Fruit fly (Drosophila melanogaster) whole organism, pupa: Measurements from ENCODE around the gene CG6785.

Experiments used
- CG10348 ChIP-seq: fragments of 200-800 bp; sonication (Bioruptor generic); IDR thresholded peaks from 2 replicates; pipeline ENCODE4 v1.3.6; 2022; ENCODE audit warnings: missing biosample characterization, missing genetic modification characterization
- CG12605 ChIP-seq: fragments of 200-800 bp; sonication (Bioruptor generic); IDR thresholded peaks from 2 replicates; pipeline ENCODE4 v1.3.6; 2022; ENCODE audit warnings: missing biosample characterization, missing genetic modification characterization
- CG13204 ChIP-seq: fragments of 200-800 bp; sonication (Bioruptor generic); optimal IDR thresholded peaks from 2 replicates; lab custom pipeline; 2018; ENCODE audit warnings: missing biosample characterization, mild to moderate bottlenecking, missing genetic modification characterization, moderate library complexity
- CG14655 ChIP-seq: fragments of 200-800 bp; sonication (Bioruptor generic); optimal IDR thresholded peaks from 3 replicates; lab custom pipeline; 2017; ENCODE audit warnings: mild to moderate bottlenecking, missing biosample characterization, missing genetic modification reagents, missing genetic modification characterization
- CG15710 ChIP-seq: fragments of 200-800 bp; sonication (Bioruptor generic); optimal IDR thresholded peaks from 2 replicates; lab custom pipeline; 2018; ENCODE audit warnings: missing biosample characterization, mild to moderate bottlenecking, missing genetic modification characterization, moderate library complexity
- CG17806 ChIP-seq: fragments of 200-800 bp; sonication (Bioruptor generic); optimal IDR thresholded peaks from 2 replicates; lab custom pipeline; 2018; ENCODE audit warnings: missing biosample characterization, mild to moderate bottlenecking, missing genetic modification characterization, moderate library complexity
- CG32121 ChIP-seq: fragments of 200-800 bp; sonication (Bioruptor generic); IDR thresholded peaks from 2 replicates; pipeline ENCODE4 v1.3.6; 2022; ENCODE audit warnings: missing biosample characterization, missing genetic modification characterization
- CG34367 ChIP-seq: fragments of 200-800 bp; sonication (Bioruptor generic); optimal IDR thresholded peaks from 2 replicates; lab custom pipeline; 2018; ENCODE audit warnings: missing biosample characterization, mild to moderate bottlenecking, missing genetic modification characterization
- CG4496 ChIP-seq: fragments of 200-800 bp; sonication (Bioruptor generic); IDR thresholded peaks from 3 replicates; pipeline ENCODE4 v1.3.6; 2022; ENCODE audit warnings: missing biosample characterization, missing genetic modification characterization
- CG8159 ChIP-seq: fragments of 200-800 bp; sonication (Bioruptor generic); optimal IDR thresholded peaks from 3 replicates; lab custom pipeline; 2018; ENCODE audit warnings: missing biosample characterization, mild to moderate bottlenecking, missing genetic modification characterization, moderate library complexity
- CG8301 ChIP-seq: fragments of 200-800 bp; sonication (Bioruptor generic); optimal IDR thresholded peaks from 2 replicates; lab custom pipeline; 2018; ENCODE audit warnings: missing biosample characterization, mild to moderate bottlenecking, missing genetic modification characterization
- CG9948 ChIP-seq: fragments of 200-800 bp; sonication (Bioruptor generic); optimal IDR thresholded peaks from 2 replicates; lab custom pipeline; 2018; ENCODE audit warnings: missing biosample characterization, mild to moderate bottlenecking, missing genetic modification characterization, moderate library complexity
- D1 ChIP-seq: fragments of 200-800 bp; sonication (Bioruptor generic); optimal IDR thresholded peaks from 2 replicates; lab custom pipeline; 2018; ENCODE audit warnings: missing biosample characterization, mild to moderate bottlenecking, missing genetic modification characterization, moderate library complexity
- EcR ChIP-seq: fragments of 200-800 bp; sonication (Bioruptor generic); optimal IDR thresholded peaks from 3 replicates; lab custom pipeline; 2019; ENCODE audit warnings: missing biosample characterization, missing genetic modification characterization, mild to moderate bottlenecking, moderate library complexity, missing genetic modification reagents
- Ets98B ChIP-seq: fragments of 200-800 bp; sonication (Bioruptor generic); IDR thresholded peaks from 2 replicates; pipeline ENCODE4 v1.3.6; 2022; ENCODE audit warnings: missing biosample characterization, missing genetic modification characterization
- Pif1A ChIP-seq: fragments of 200-800 bp; sonication (Bioruptor generic); optimal IDR thresholded peaks from 3 replicates; lab custom pipeline; 2016; ENCODE audit warnings: missing biosample characterization, missing genetic modification characterization
- Pif1B ChIP-seq: fragments of 200-800 bp; sonication (Bioruptor generic); optimal IDR thresholded peaks from 3 replicates; lab custom pipeline; 2016; ENCODE audit warnings: missing biosample characterization, missing genetic modification characterization
- Snoo ChIP-seq: fragments of 200-800 bp; sonication (Bioruptor generic); optimal IDR thresholded peaks from 3 replicates; lab custom pipeline; 2017; ENCODE audit warnings: missing biosample characterization, mild to moderate bottlenecking, missing genetic modification characterization, inconsistent platforms
- fd96Ca ChIP-seq: fragments of 200-800 bp; sonication (Bioruptor generic); IDR thresholded peaks from 3 replicates; pipeline ENCODE4 v1.3.6; 2022; ENCODE audit warnings: missing biosample characterization, missing genetic modification characterization
- gl ChIP-seq: fragments of 200-800 bp; sonication (Bioruptor generic); optimal IDR thresholded peaks from 2 replicates; lab custom pipeline; 2018; ENCODE audit warnings: missing biosample characterization, mild to moderate bottlenecking, missing genetic modification characterization
- rn ChIP-seq: fragments of 200-800 bp; sonication (Bioruptor generic); IDR thresholded peaks from 2 replicates; pipeline ENCODE4 v1.3.6; 2022; ENCODE audit warnings: missing biosample characterization, missing genetic modification characterization

CG6785 gene

dm6 chr2L:12089145-12089544, 44.1 kb upstream of the CG6785 start:
- TF ChIP-seq CG14655 (GFP tag; lab: Kevin White, UChicago) (no peak), CG17806 (no peak), Pif1B (no peak), CG12605 (GFP tag; lab: Robert Waterston, UW) (no peak), EcR (GFP tag; lab: Kevin White, UChicago) (no peak), CG8159 (tag; lab: Kevin White, UChicago) (no peak), CG32121 (GFP tag; lab: Robert Waterston, UW) (no peak), fd96Ca (no peak), Pif1A (GFP tag; lab: Kevin White, UChicago) (no peak), CG10348 (GFP tag; lab: Robert Waterston, UW) (no peak), CG13204 (GFP tag; lab: Kevin White, UChicago) (no peak), CG4496 (GFP tag; lab: Robert Waterston, UW) (no peak), rn (GFP tag; lab: Robert Waterston, UW) (no peak)
- TF ChIP-seq, all 21 proteins: peak for 0

DNA sequence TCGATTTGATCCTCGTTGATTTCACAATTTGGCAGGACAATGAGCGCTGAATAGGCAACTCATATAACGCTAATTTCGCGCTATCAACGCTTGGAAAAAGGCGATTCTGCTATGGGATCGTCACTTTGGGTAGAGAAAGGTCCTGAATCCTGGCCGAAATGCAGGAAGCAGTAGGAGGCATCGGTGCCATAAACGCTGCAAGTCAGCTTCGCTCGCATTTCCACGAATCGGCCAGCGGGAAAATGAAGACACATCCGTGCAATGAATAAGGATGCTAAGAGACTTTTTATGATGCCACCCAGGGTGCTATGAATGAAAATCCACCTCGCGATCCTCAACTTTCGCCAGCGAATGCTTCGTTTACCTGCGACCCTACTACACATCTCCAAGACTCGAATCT, 42.4 kb upstream of the CG6785 start:
- no peak for TF ChIP-seq CG32121 (GFP tag; lab: Robert Waterston, UW)
- TF ChIP-seq CG10348 (GFP tag; lab: Robert Waterston, UW) = no peak

- no peak for TF ChIP-seq rn (GFP tag; lab: Robert Waterston, UW)
- TF ChIP-seq CG32121 (GFP tag; lab: Robert Waterston, UW) = no peak
- no peak for TF ChIP-seq CG12605 (GFP tag; lab: Robert Waterston, UW)
- TF ChIP-seq gl (tag; lab: Kevin White, UChicago) = no peak
- no peak for TF ChIP-seq CG15710
- no peak for TF ChIP-seq CG9948 (tag; lab: Kevin White, UChicago)
- no peak for TF ChIP-seq CG8301 (tag; lab: Kevin White, UChicago)
- no peak for TF ChIP-seq CG4496 (GFP tag; lab: Robert Waterston, UW)
Measured at dm6 chr2L:12085619-12086171, 40.7 kb upstream of the CG6785 start, which contains the start of gene prd. Gene prd (minus strand): TSS chr2L:12085827.

- TF ChIP-seq CG17806 (no peak), CG34367 (tag; lab: Kevin White, UChicago) (no peak), CG32121 (GFP tag; lab: Robert Waterston, UW) (no peak), CG4496 (GFP tag; lab: Robert Waterston, UW) (no peak), Pif1A (GFP tag; lab: Kevin White, UChicago) (no peak), Ets98B (GFP tag; lab: Robert Waterston, UW) (no peak), rn (GFP tag; lab: Robert Waterston, UW) (no peak), Snoo (no peak), gl (tag; lab: Kevin White, UChicago) (no peak), Pif1B (no peak)
Measured at dm6 chr2L:12085010-12085409, 40.0 kb upstream of the CG6785 start.

DNA sequence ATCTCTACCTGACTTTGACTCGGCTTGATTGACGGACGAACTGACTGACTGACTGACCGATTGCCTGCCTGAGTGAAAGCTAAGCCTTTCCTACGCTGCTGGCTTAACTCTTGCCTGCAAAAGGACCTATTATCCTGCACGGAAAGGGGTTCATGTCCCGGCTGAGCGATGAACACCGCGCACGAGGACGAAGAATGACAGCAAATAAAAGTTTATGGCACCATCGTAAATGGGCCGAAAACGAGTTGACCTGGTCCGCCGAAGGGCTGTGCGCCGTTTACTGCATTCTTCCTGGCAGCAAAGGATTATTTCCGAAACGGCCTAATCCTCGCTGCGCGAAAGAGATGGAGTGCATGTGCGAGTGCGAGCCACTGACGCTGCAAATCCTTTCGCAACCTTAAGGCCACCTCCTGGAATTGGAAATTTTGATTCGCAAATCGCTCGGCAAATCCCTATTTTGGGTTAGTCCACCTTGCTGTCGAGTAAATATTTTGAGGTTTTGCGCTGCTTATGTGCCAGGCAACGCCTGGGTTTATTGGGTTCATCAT, 36.2 kb upstream of the CG6785 start:
- TF ChIP-seq CG9948 (tag; lab: Kevin White, UChicago) (no peak), D1 (tag; lab: Kevin White, UChicago) (no peak), CG15710 (no peak)

- TF ChIP-seq CG12605 (GFP tag; lab: Robert Waterston, UW) = no peak
- TF ChIP-seq fd96Ca = no peak
- TF ChIP-seq CG32121 (GFP tag; lab: Robert Waterston, UW) = no peak
- no peak for TF ChIP-seq CG8301 (tag; lab: Kevin White, UChicago)
- TF ChIP-seq CG9948 (tag; lab: Kevin White, UChicago) = no peak
- no peak for TF ChIP-seq rn (GFP tag; lab: Robert Waterston, UW)
- TF ChIP-seq CG8159 (tag; lab: Kevin White, UChicago) = no peak
- no peak for TF ChIP-seq CG17806
Measured at dm6 chr2L:12079827-12080381, 34.9 kb upstream of the CG6785 start.

DNA sequence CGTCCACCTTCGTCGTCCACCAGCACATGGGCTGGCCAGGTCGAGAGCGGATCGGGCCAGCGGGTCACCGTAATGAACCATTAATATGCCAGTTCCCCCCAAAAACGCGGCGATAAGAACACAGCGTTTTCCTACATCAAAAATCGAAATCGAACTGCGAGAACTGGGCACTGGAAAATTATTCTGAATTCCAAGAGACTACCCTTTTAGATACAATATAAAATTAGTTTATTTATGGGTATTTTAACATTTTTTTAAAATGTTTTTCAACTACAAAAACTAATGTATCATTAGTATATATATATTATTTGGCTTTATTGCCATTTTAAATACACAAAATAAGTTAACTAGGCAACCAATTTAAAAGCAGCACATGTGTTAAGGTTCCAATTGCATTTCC, 33.7 kb upstream of the CG6785 start:
- TF ChIP-seq CG34367 (tag; lab: Kevin White, UChicago) = no peak
- no peak for TF ChIP-seq CG9948 (tag; lab: Kevin White, UChicago)
- TF ChIP-seq rn (GFP tag; lab: Robert Waterston, UW) = no peak
- no peak for TF ChIP-seq Pif1B
- TF ChIP-seq gl (tag; lab: Kevin White, UChicago) = no peak
- no peak for TF ChIP-seq CG8159 (tag; lab: Kevin White, UChicago)
- TF ChIP-seq CG17806 = no peak
- no peak for TF ChIP-seq EcR (GFP tag; lab: Kevin White, UChicago)
- TF ChIP-seq CG14655 (GFP tag; lab: Kevin White, UChicago) = no peak
- TF ChIP-seq, all 21 proteins: peak for 0
